Worm (Caenorhabditis elegans) whole organism, mixed stage, embryonic: Measurements from ENCODE around the gene ceh-21.
A peak's percentile ranks its signal among the peaks of the same experiment; 100 is the strongest.

ENCODE experiments used
- blmp-1 ChIP-seq: fragments of 150-350 bp; optimal IDR thresholded peaks from 2 replicates; lab custom pipeline; 2014; ENCODE audit warnings: missing biosample characterization, missing genetic modification characterization
- ceh-39 ChIP-seq: fragments of 150-350 bp; optimal IDR thresholded peaks from 2 replicates; lab custom pipeline; 2014; ENCODE audit warnings: missing biosample characterization, missing genetic modification characterization
- ceh-43 ChIP-seq: fragments of 200-800 bp; sonication (Bioruptor generic); optimal IDR thresholded peaks from 2 replicates; lab custom pipeline; 2018; ENCODE audit warnings: mild to moderate bottlenecking, missing genetic modification characterization, moderate library complexity, missing compliant biosample characterization
- cnd-1 ChIP-seq: fragments of 200-800 bp; sonication (Bioruptor generic); optimal IDR thresholded peaks from 2 replicates; lab custom pipeline; 2018; ENCODE audit warnings: mild to moderate bottlenecking, missing genetic modification characterization, missing compliant biosample characterization
- elt-1 ChIP-seq: sonication (generic microtip); optimal IDR thresholded peaks from 2 replicates; lab custom pipeline; 2017; ENCODE audit warnings: missing genetic modification characterization, mild to moderate bottlenecking, missing compliant biosample characterization, antibody characterized with exemption, moderate library complexity, borderline replicate concordance; ENCODE audit not compliant: insufficient read depth
- elt-3 ChIP-seq: fragments of 150-350 bp; optimal IDR thresholded peaks from 2 replicates; lab custom pipeline; 2014; ENCODE audit warnings: missing biosample characterization, missing genetic modification characterization
- lin-13 ChIP-seq: fragments of 150-350 bp; optimal IDR thresholded peaks from 2 replicates; lab custom pipeline; 2014; ENCODE audit warnings: missing biosample characterization, missing genetic modification characterization
- lin-32 ChIP-seq: fragments of 200-800 bp; sonication (Bioruptor generic); optimal IDR thresholded peaks from 2 replicates; lab custom pipeline; 2018; ENCODE audit warnings: mild to moderate bottlenecking, missing genetic modification characterization, missing compliant biosample characterization
- mep-1 ChIP-seq: fragments of 150-350 bp; optimal IDR thresholded peaks from 2 replicates; lab custom pipeline; 2017; ENCODE audit warnings: missing biosample characterization, missing genetic modification reagents, missing genetic modification characterization, inconsistent platforms
- nhr-12 ChIP-seq: fragments of 150-350 bp; optimal IDR thresholded peaks from 2 replicates; lab custom pipeline; 2014; ENCODE audit warnings: missing biosample characterization, missing genetic modification characterization
- nhr-2 ChIP-seq: fragments of 150-350 bp; optimal IDR thresholded peaks from 2 replicates; lab custom pipeline; 2014; ENCODE audit warnings: missing biosample characterization, missing genetic modification characterization
- pha-4 ChIP-seq: fragments of 150-350 bp; optimal IDR thresholded peaks from 2 replicates; lab custom pipeline; 2018; ENCODE audit warnings: missing biosample characterization, missing genetic modification reagents, missing genetic modification characterization
- sem-2 ChIP-seq: fragments of 200-800 bp; sonication (Bioruptor generic); optimal IDR thresholded peaks from 2 replicates; lab custom pipeline; 2018; ENCODE audit warnings: mild to moderate bottlenecking, missing genetic modification characterization, missing compliant biosample characterization
- snpc-4 ChIP-seq: fragments of 150-350 bp; optimal IDR thresholded peaks from 2 replicates; lab custom pipeline; 2014; ENCODE audit warnings: missing biosample characterization, missing genetic modification characterization
- sptf-1 ChIP-seq: sonication (generic microtip); optimal IDR thresholded peaks from 2 replicates; lab custom pipeline; 2017; ENCODE audit warnings: mild to moderate bottlenecking, missing genetic modification characterization, moderate library complexity, missing compliant biosample characterization
- tbx-8 ChIP-seq: fragments of 200-800 bp; sonication (Bioruptor generic); optimal IDR thresholded peaks from 2 replicates; lab custom pipeline; 2018; ENCODE audit warnings: mild to moderate bottlenecking, missing genetic modification characterization, moderate library complexity, missing compliant biosample characterization
- unc-120 ChIP-seq: sonication (generic microtip); optimal IDR thresholded peaks from 2 replicates; lab custom pipeline; 2017; ENCODE audit warnings: missing genetic modification characterization, missing compliant biosample characterization; ENCODE audit not compliant: poor library complexity, severe bottlenecking

The ceh-21 gene

ce11 chrX:1816106-1816505 lies 36.4 kb downstream of the ceh-21 start, which contains the start of gene C14E2.7:
TSS of gene C14E2.7 (plus strand) at chrX:1816406.
- no peak for TF ChIP-seq ceh-39 (tag; lab: Kevin White, UChicago)
- no peak for TF ChIP-seq sptf-1 (tag; lab: Kevin White, UChicago)
- TF ChIP-seq blmp-1 (tag; lab: Kevin White, UChicago) = no peak

ce11 chrX:1811436-1811835 lies 41.1 kb downstream of the ceh-21 start, which contains the start of gene C14E2.3:
TSS of gene C14E2.3 (minus strand) at chrX:1811536.
- TF ChIP-seq unc-120 (tag; lab: Kevin White, UChicago) = no peak
- TF ChIP-seq mep-1 (tag; lab: Kevin White, UChicago) = no peak
- no peak for TF ChIP-seq elt-1 (tag; lab: Kevin White, UChicago)
- no peak for TF ChIP-seq nhr-2 (tag; lab: Kevin White, UChicago)
- no peak for TF ChIP-seq pha-4
- no peak for TF ChIP-seq ceh-43 (GFP tag; lab: Kevin White, UChicago)
- no peak for TF ChIP-seq tbx-8 (GFP tag; lab: Kevin White, UChicago)
- TF ChIP-seq, all 35 proteins: peak for 0

- TF ChIP-seq lin-32 (peak; percentile 87), elt-3 (tag; lab: Kevin White, UChicago) (no peak), cnd-1 (tag; lab: Kevin White, UChicago) (peak; percentile 94), snpc-4 (tag; lab: Kevin White, UChicago) (no peak), sem-2 (GFP tag; lab: Kevin White, UChicago) (no peak), lin-13 (tag; lab: Kevin White, UChicago) (no peak), nhr-12 (tag; lab: Kevin White, UChicago) (no peak), tbx-8 (GFP tag; lab: Kevin White, UChicago) (no peak), blmp-1 (tag; lab: Kevin White, UChicago) (no peak)
- TF ChIP-seq, all 35 proteins: peak for 2
Observed at ce11 chrX:1800980-1801506, 51.5 kb downstream of the ceh-21 start, which contains the start of gene C14E2.11. TSS of gene C14E2.11 (plus strand) at chrX:1801456.
